Worm (Caenorhabditis elegans): ENCODE data around the gene cdh-9.

ce11 chrX:16634708-16635107, 39.7 kb downstream of the cdh-9 start:
- TF ChIP-seq lin-39 (tag; optimal IDR thresholded peaks at IDR 0.05) (no peak), fos-1 (tag; optimal IDR thresholded peaks at IDR 0.05) (peak; percentile 82), unc-62 (GFP tag; optimal IDR thresholded peaks at IDR 0.05) (no peak), nhr-11 (tag; optimal IDR thresholded peaks at IDR 0.05) (no peak), nhr-237 (tag; optimal IDR thresholded peaks at IDR 0.05) (no peak)

Data from whole organism, L2 larva.